Worm (Caenorhabditis elegans) whole organism, L1 larva: ENCODE measurements around the gene npp-10.

ENCODE experiments used
- ceh-90 ChIP-seq: sonication (generic microtip); optimal IDR thresholded peaks from 2 replicates; lab custom pipeline; 2016; ENCODE audit warnings: missing genetic modification characterization, missing compliant biosample characterization
- fkh-10 ChIP-seq: sonication (generic microtip); optimal IDR thresholded peaks from 2 replicates; lab custom pipeline; 2017; ENCODE audit warnings: missing biosample characterization, missing genetic modification reagents, missing genetic modification characterization
- fos-1 ChIP-seq: fragments of 150-350 bp; optimal IDR thresholded peaks from 2 replicates; lab custom pipeline; 2014; ENCODE audit warnings: missing biosample characterization, missing genetic modification characterization
- grh-1 ChIP-seq: fragments of 200-800 bp; sonication (Bioruptor generic); IDR thresholded peaks from 2 replicates; pipeline ENCODE4 v1.3.6; 2022; ENCODE audit warnings: missing genetic modification reagents, missing genetic modification characterization, missing compliant biosample characterization
- jun-1 ChIP-seq: fragments of 150-350 bp; optimal IDR thresholded peaks from 2 replicates; lab custom pipeline; 2014; ENCODE audit warnings: missing biosample characterization, missing genetic modification reagents, missing genetic modification characterization
- lin-13 ChIP-seq: fragments of 150-350 bp; optimal IDR thresholded peaks from 2 replicates; lab custom pipeline; 2014; ENCODE audit warnings: missing biosample characterization, missing genetic modification reagents, missing genetic modification characterization
- mdl-1 ChIP-seq, 2 experiments: fragments of 150-350 bp; optimal IDR thresholded peaks; 2 replicates each; lab custom pipeline; 2014 to 2017; ENCODE audit warnings: missing biosample characterization in 2 of 2, missing genetic modification characterization in 2 of 2, inconsistent platforms in 1 of 2
- nhr-12 ChIP-seq: sonication (generic microtip); optimal IDR thresholded peaks from 2 replicates; lab custom pipeline; 2017; ENCODE audit warnings: missing biosample characterization, missing genetic modification characterization
- snu-23 ChIP-seq: sonication (generic microtip); optimal IDR thresholded peaks from 2 replicates; lab custom pipeline; 2016; ENCODE audit warnings: missing genetic modification characterization, missing compliant biosample characterization
- unc-62 ChIP-seq: fragments of 150-350 bp; optimal IDR thresholded peaks from 2 replicates; lab custom pipeline; 2014; ENCODE audit warnings: missing biosample characterization, missing genetic modification reagents, missing genetic modification characterization
- ztf-11 ChIP-seq, 2 experiments: sonication (generic microtip); optimal IDR thresholded peaks; 2 replicates each; lab custom pipeline; 2016 to 2017; ENCODE audit warnings: missing genetic modification characterization in 2 of 2, missing biosample characterization in 1 of 2, missing compliant biosample characterization in 1 of 2

ce11 chrIII:6030483-6030882 is 11.1 kb upstream of the npp-10 start, which contains the start of gene ZK328.6:
- no peak for TF ChIP-seq mdl-1 (tag; optimal IDR thresholded peaks at IDR 0.05; lab: Kevin White, UChicago)
- TF ChIP-seq lin-13 (GFP tag; lab: Kevin White, UChicago) = no peak
- TF ChIP-seq grh-1 (GFP tag; lab: Robert Waterston, UW) = no peak
- TF ChIP-seq ceh-90 = no peak
- no peak for TF ChIP-seq nhr-12
- no peak for TF ChIP-seq snu-23
- TF ChIP-seq ztf-11 (tag; optimal IDR thresholded peaks at IDR 0.05; lab: Kevin White, UChicago) = no peak
- TF ChIP-seq fos-1 = no peak
- TF ChIP-seq unc-62 (GFP tag; lab: Kevin White, UChicago) = no peak
- no peak for TF ChIP-seq fkh-10 (GFP tag; lab: Kevin White, UChicago)
- TF ChIP-seq jun-1 (tag; lab: Kevin White, UChicago) = no peak
